Fruit fly (Drosophila melanogaster) whole organism, pupa: ENCODE data around the gene CG34289.
A peak's percentile ranks its signal among the peaks of the same experiment; 100 is the strongest.

ENCODE experiments used
- CG10348 ChIP-seq: fragments of 200-800 bp; sonication (Bioruptor generic); IDR thresholded peaks from 2 replicates; pipeline ENCODE4 v1.3.6; 2022; ENCODE audit warnings: missing biosample characterization, missing genetic modification characterization
- CG12605 ChIP-seq: fragments of 200-800 bp; sonication (Bioruptor generic); IDR thresholded peaks from 2 replicates; pipeline ENCODE4 v1.3.6; 2022; ENCODE audit warnings: missing biosample characterization, missing genetic modification characterization
- CG13204 ChIP-seq: fragments of 200-800 bp; sonication (Bioruptor generic); optimal IDR thresholded peaks from 2 replicates; lab custom pipeline; 2018; ENCODE audit warnings: missing biosample characterization, mild to moderate bottlenecking, missing genetic modification characterization, moderate library complexity
- CG14655 ChIP-seq: fragments of 200-800 bp; sonication (Bioruptor generic); optimal IDR thresholded peaks from 3 replicates; lab custom pipeline; 2017; ENCODE audit warnings: mild to moderate bottlenecking, missing biosample characterization, missing genetic modification reagents, missing genetic modification characterization
- CG15710 ChIP-seq: fragments of 200-800 bp; sonication (Bioruptor generic); optimal IDR thresholded peaks from 2 replicates; lab custom pipeline; 2018; ENCODE audit warnings: missing biosample characterization, mild to moderate bottlenecking, missing genetic modification characterization, moderate library complexity
- CG17806 ChIP-seq: fragments of 200-800 bp; sonication (Bioruptor generic); optimal IDR thresholded peaks from 2 replicates; lab custom pipeline; 2018; ENCODE audit warnings: missing biosample characterization, mild to moderate bottlenecking, missing genetic modification characterization, moderate library complexity
- CG32121 ChIP-seq: fragments of 200-800 bp; sonication (Bioruptor generic); IDR thresholded peaks from 2 replicates; pipeline ENCODE4 v1.3.6; 2022; ENCODE audit warnings: missing biosample characterization, missing genetic modification characterization
- CG34367 ChIP-seq: fragments of 200-800 bp; sonication (Bioruptor generic); optimal IDR thresholded peaks from 2 replicates; lab custom pipeline; 2018; ENCODE audit warnings: missing biosample characterization, mild to moderate bottlenecking, missing genetic modification characterization
- CG4496 ChIP-seq: fragments of 200-800 bp; sonication (Bioruptor generic); IDR thresholded peaks from 3 replicates; pipeline ENCODE4 v1.3.6; 2022; ENCODE audit warnings: missing biosample characterization, missing genetic modification characterization
- CG8159 ChIP-seq: fragments of 200-800 bp; sonication (Bioruptor generic); optimal IDR thresholded peaks from 3 replicates; lab custom pipeline; 2018; ENCODE audit warnings: missing biosample characterization, mild to moderate bottlenecking, missing genetic modification characterization, moderate library complexity
- CG8301 ChIP-seq: fragments of 200-800 bp; sonication (Bioruptor generic); optimal IDR thresholded peaks from 2 replicates; lab custom pipeline; 2018; ENCODE audit warnings: missing biosample characterization, mild to moderate bottlenecking, missing genetic modification characterization
- CG9948 ChIP-seq: fragments of 200-800 bp; sonication (Bioruptor generic); optimal IDR thresholded peaks from 2 replicates; lab custom pipeline; 2018; ENCODE audit warnings: missing biosample characterization, mild to moderate bottlenecking, missing genetic modification characterization, moderate library complexity
- D1 ChIP-seq: fragments of 200-800 bp; sonication (Bioruptor generic); optimal IDR thresholded peaks from 2 replicates; lab custom pipeline; 2018; ENCODE audit warnings: missing biosample characterization, mild to moderate bottlenecking, missing genetic modification characterization, moderate library complexity
- EcR ChIP-seq: fragments of 200-800 bp; sonication (Bioruptor generic); optimal IDR thresholded peaks from 3 replicates; lab custom pipeline; 2019; ENCODE audit warnings: missing biosample characterization, missing genetic modification characterization, mild to moderate bottlenecking, moderate library complexity, missing genetic modification reagents
- Ets98B ChIP-seq: fragments of 200-800 bp; sonication (Bioruptor generic); IDR thresholded peaks from 2 replicates; pipeline ENCODE4 v1.3.6; 2022; ENCODE audit warnings: missing biosample characterization, missing genetic modification characterization
- Pif1A ChIP-seq: fragments of 200-800 bp; sonication (Bioruptor generic); optimal IDR thresholded peaks from 3 replicates; lab custom pipeline; 2016; ENCODE audit warnings: missing biosample characterization, missing genetic modification characterization
- Pif1B ChIP-seq: fragments of 200-800 bp; sonication (Bioruptor generic); optimal IDR thresholded peaks from 3 replicates; lab custom pipeline; 2016; ENCODE audit warnings: missing biosample characterization, missing genetic modification characterization
- Snoo ChIP-seq: fragments of 200-800 bp; sonication (Bioruptor generic); optimal IDR thresholded peaks from 3 replicates; lab custom pipeline; 2017; ENCODE audit warnings: missing biosample characterization, mild to moderate bottlenecking, missing genetic modification characterization, inconsistent platforms
- fd96Ca ChIP-seq: fragments of 200-800 bp; sonication (Bioruptor generic); IDR thresholded peaks from 3 replicates; pipeline ENCODE4 v1.3.6; 2022; ENCODE audit warnings: missing biosample characterization, missing genetic modification characterization
- gl ChIP-seq: fragments of 200-800 bp; sonication (Bioruptor generic); optimal IDR thresholded peaks from 2 replicates; lab custom pipeline; 2018; ENCODE audit warnings: missing biosample characterization, mild to moderate bottlenecking, missing genetic modification characterization
- rn ChIP-seq: fragments of 200-800 bp; sonication (Bioruptor generic); IDR thresholded peaks from 2 replicates; pipeline ENCODE4 v1.3.6; 2022; ENCODE audit warnings: missing biosample characterization, missing genetic modification characterization

CG34289 gene

DNA sequence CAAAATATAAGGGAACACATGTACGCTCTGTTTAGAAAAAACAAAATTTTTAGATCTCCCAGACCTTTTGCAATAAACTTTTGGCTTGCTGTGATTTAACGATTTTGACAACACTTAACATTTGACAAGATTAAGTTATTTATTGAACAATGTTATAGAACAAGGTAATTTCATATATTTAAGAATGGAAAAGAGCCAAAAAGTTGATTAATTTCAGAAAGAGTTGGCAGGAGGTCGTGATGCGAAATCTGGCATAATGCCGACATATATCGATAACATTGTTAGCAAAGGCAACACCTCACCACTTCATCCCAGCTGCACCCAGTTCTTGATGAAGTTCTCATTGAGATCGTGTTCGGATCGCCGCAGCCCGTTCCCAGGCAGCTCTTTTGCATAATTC lies at the start of gene CG34289:
TSS of gene CG34289 (minus strand) at position 101 of the 400 bp plus-strand sequence.
- no peak for TF ChIP-seq fd96Ca (GFP tag; lab: Robert Waterston, UW)
- TF ChIP-seq CG32121 (GFP tag; lab: Robert Waterston, UW) = no peak
- TF ChIP-seq CG17806 (tag; lab: Kevin White, UChicago) = no peak
- TF ChIP-seq CG13204 (GFP tag; lab: Kevin White, UChicago) = no peak
- no peak for TF ChIP-seq Ets98B (GFP tag; lab: Robert Waterston, UW)
- TF ChIP-seq CG4496 (GFP tag; lab: Robert Waterston, UW) = no peak
- TF ChIP-seq CG15710 (tag; lab: Kevin White, UChicago) = no peak

DNA sequence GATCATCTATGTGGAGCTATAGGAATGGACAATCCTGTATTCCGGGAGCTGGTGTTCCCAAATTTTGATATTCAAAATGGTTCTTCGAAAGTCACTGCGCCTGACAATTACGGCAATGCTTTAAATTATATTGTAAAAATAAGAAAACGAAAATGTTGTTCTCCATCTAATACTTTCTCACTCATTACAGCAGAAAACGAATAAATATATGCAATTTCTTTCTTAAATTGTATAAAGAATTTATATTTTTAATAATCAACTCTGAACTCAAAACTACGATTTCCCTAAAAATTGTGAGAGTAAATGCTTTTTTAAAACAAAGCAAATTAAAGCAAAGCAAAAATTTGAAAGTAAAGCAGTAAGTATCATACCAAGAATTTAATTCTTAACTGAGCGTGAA lies 49.6 kb upstream of the CG34289 start, which contains the start of gene CG10164:
TSS of gene CG10164 (minus strand) at position 101 of the 400 bp plus-strand sequence.
- TF ChIP-seq CG34367 (tag; lab: Kevin White, UChicago) (no peak), CG12605 (no peak), EcR (GFP tag; lab: Kevin White, UChicago) (no peak), CG8301 (no peak)
- TF ChIP-seq, all 21 proteins: peak for 0

DNA sequence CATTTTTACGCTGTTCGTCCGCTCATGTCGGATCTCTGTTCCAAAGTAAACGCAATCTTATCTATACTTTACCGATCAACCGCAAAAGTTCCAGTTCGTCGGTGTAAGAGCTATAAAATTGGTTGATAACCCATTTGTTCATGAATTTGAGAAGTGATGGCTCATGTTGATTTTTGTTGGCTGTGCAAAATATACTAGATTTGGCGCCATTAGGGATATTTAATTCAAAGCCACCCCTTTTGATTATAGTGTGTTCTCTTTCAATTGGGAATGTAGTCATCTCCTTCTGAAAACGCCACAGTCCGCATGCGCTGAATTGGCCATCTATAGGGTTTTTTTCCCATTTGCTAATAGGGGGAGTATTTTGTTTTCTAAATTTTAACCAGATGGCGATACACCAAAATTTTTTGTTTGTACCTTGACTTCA lies 31.5 kb upstream of the CG34289 start, which contains the start of gene Ugt303B2:
TSS of gene Ugt303B2 (minus strand) at position 190 of the 427 bp plus-strand sequence.
- TF ChIP-seq Pif1A (no peak), D1 (tag; lab: Kevin White, UChicago) (no peak), Snoo (tag; lab: Kevin White, UChicago) (no peak), gl (tag; lab: Kevin White, UChicago) (no peak), CG8159 (no peak), CG8301 (no peak), CG13204 (GFP tag; lab: Kevin White, UChicago) (no peak), CG9948 (tag; lab: Kevin White, UChicago) (no peak), fd96Ca (GFP tag; lab: Robert Waterston, UW) (no peak), rn (GFP tag; lab: Robert Waterston, UW) (no peak), CG4496 (GFP tag; lab: Robert Waterston, UW) (no peak), CG34367 (tag; lab: Kevin White, UChicago) (no peak), EcR (GFP tag; lab: Kevin White, UChicago) (no peak)

DNA sequence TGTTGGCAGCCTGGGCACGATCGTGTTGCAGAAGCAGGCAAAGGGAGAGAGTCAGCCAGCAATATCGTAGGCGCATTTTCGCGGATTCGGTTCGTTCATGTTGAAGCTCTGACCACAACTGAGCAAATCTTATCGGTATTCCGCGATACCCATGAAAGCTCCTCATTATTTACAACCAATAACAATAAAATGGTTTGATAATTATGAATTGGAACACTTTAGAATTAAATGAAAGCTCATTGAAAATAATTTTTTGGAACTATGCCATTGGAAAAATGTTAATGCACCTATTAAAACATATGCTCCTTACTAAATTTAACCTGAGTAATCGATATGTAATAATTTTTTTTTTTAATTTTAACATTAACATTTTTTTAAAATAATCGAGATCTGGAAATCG lies 29.3 kb upstream of the CG34289 start, which contains the start of gene Ugt303B1:
TSS of gene Ugt303B1 (minus strand) at position 101 of the 400 bp plus-strand sequence.
- TF ChIP-seq Pif1B (GFP tag; lab: Kevin White, UChicago) = no peak
- TF ChIP-seq CG14655 (GFP tag; lab: Kevin White, UChicago) = no peak
- TF ChIP-seq fd96Ca (GFP tag; lab: Robert Waterston, UW) = no peak
- no peak for TF ChIP-seq CG34367 (tag; lab: Kevin White, UChicago)
- no peak for TF ChIP-seq CG32121 (GFP tag; lab: Robert Waterston, UW)
- TF ChIP-seq rn (GFP tag; lab: Robert Waterston, UW) = no peak
- TF ChIP-seq CG13204 (GFP tag; lab: Kevin White, UChicago) = no peak
- no peak for TF ChIP-seq Snoo (tag; lab: Kevin White, UChicago)
- no peak for TF ChIP-seq CG9948 (tag; lab: Kevin White, UChicago)
- no peak for TF ChIP-seq CG8159
- TF ChIP-seq CG8301 = no peak
- TF ChIP-seq CG4496 (GFP tag; lab: Robert Waterston, UW) = no peak
- TF ChIP-seq Ets98B (GFP tag; lab: Robert Waterston, UW) = no peak
- TF ChIP-seq Pif1A = no peak
- no peak for TF ChIP-seq CG12605
- TF ChIP-seq CG17806 (tag; lab: Kevin White, UChicago) = no peak
- no peak for TF ChIP-seq gl (tag; lab: Kevin White, UChicago)
- TF ChIP-seq CG10348 (GFP tag; lab: Robert Waterston, UW) = no peak

DNA sequence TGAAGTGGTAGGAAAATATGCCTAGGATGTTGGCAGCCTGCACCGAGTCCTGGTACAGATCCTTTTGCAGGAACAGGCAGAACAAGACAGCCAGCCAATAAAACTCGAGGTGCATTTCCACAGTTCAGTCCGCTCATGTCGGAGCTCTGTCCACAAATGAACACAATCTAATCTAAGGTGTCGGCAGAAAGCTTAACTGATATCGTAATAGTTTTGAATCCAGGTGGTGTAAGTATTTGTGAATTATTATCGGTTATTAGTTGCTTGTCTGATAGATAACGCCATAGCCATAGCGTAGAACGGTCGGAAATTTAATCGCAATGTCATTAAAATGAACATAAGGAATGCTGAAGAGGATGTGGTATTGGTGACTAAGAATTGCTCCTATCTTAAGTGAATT lies 27.3 kb upstream of the CG34289 start, which contains the start of gene Ugt303B3:
TSS of gene Ugt303B3 (minus strand) at position 159 of the 400 bp plus-strand sequence.
- TF ChIP-seq CG8301 (no peak), CG12605 (no peak), Pif1A (no peak), CG9948 (tag; lab: Kevin White, UChicago) (no peak), D1 (tag; lab: Kevin White, UChicago) (no peak), CG10348 (GFP tag; lab: Robert Waterston, UW) (no peak), Pif1B (GFP tag; lab: Kevin White, UChicago) (no peak), rn (GFP tag; lab: Robert Waterston, UW) (no peak), CG17806 (tag; lab: Kevin White, UChicago) (no peak), gl (tag; lab: Kevin White, UChicago) (no peak), CG13204 (GFP tag; lab: Kevin White, UChicago) (no peak), Ets98B (GFP tag; lab: Robert Waterston, UW) (no peak), CG4496 (GFP tag; lab: Robert Waterston, UW) (no peak), CG34367 (tag; lab: Kevin White, UChicago) (no peak), EcR (GFP tag; lab: Kevin White, UChicago) (no peak), CG32121 (GFP tag; lab: Robert Waterston, UW) (no peak), CG15710 (tag; lab: Kevin White, UChicago) (no peak)

DNA sequence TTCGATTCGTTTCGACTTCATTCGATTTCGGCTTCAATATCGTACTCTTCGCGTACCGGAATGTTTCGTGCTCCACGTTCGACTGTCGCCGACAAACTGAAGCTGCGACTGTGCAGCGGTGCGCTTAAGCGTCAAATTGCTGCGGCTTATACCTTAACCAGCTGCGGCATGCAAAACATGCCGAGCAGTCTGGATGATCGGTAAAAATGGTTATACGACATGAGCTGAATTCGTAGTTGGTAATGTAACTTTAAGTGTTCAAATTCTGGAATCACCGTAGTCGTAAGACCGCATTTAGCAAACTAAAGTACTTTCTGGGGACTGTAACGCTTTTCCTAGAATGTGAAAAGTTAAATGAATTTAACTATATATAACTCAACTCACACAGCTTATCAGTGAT lies 23.6 kb upstream of the CG34289 start, which contains the start of gene CG10175:
TSS of gene CG10175 (minus strand) at position 101 of the 400 bp plus-strand sequence.
- TF ChIP-seq Pif1A (no peak), fd96Ca (GFP tag; lab: Robert Waterston, UW) (0 out of 3 replicates have a peak, but pooled peaks have one; percentile 20), CG4496 (GFP tag; lab: Robert Waterston, UW) (0 out of 3 replicates have a peak, but pooled peaks have one; percentile 17), CG34367 (tag; lab: Kevin White, UChicago) (no peak), CG10348 (GFP tag; lab: Robert Waterston, UW) (no peak), CG32121 (GFP tag; lab: Robert Waterston, UW) (no peak), Pif1B (GFP tag; lab: Kevin White, UChicago) (no peak)
- TF ChIP-seq, all 21 proteins: peak for 2
